Worm (Caenorhabditis elegans) whole organism, L1 larva: Measurements from ENCODE around the gene ugt-38.

Experiments used
- mab-9 ChIP-seq: fragments of 200-800 bp; sonication (Bioruptor generic); IDR thresholded peaks from 2 replicates; pipeline ENCODE4 v1.3.6; 2022; ENCODE audit warnings: missing genetic modification reagents, missing genetic modification characterization, missing compliant biosample characterization
- nhr-76 ChIP-seq: sonication (generic microtip); optimal IDR thresholded peaks from 2 replicates; lab custom pipeline; 2017; ENCODE audit warnings: missing biosample characterization, missing genetic modification characterization

DNA sequence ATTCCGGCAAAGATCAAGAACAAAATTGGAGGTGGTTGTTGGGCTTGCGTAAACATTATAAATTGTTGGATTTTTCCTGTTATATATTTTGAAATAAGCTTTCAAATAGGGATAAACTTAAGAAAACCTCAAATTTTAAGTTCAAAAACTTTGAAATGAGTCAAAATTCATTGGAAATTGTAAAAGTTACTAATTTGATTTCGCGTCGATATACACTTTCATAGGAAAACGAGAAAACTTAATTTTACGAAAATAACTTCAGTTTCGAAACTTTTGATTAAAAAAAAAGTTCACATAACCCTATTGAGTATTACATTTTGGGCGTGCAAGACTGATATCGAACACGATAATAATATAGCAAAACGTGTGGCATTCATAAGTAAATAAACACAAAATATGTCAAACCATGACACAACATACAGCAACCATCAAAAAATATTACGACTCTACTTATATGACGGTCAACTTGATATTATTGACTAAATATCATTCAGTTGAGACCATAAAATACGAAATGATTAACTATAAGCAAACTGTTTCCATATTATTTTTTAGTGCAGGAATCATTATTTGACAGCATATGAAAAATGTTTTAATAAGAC is 51.0 kb downstream of the ugt-38 start:
- no peak for TF ChIP-seq mab-9 (GFP tag; lab: Robert Waterston, UW)
- no peak for TF ChIP-seq nhr-76
